Fruit fly (Drosophila melanogaster): ENCODE measurements around the gene Afti.

Afti gene

DNA sequence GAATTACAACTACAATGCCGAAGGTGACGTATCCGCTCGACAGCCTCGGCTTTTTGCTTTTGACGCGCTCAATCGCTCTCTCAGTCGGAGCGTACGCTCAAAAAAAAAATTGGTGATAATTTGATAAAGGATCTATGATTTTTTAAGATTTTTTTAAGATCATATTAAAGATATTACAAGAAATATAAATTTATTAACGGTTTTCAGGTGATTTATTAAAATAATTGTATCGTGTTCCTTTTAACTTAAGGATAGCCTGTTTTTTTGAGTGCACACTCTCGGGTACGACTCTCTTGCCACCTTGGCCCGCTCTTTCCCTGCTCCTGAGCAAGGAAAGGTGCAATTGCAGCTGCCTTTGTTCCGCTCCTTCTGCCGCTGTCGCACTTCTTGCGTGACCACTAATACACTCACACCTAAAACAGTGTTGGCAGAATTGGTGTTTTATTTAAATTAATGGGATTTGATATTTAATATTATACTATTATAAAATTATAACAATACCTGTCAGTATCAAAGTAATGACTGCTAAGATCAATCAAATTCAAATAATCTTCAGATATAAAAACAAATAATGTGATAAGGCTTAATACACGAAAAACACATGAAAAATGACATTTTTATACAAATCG lies 48.5 kb downstream of the Afti start (continued):
- peak; percentile 20 for TF ChIP-seq Bdp1 (GFP tag; optimal IDR thresholded peaks at IDR 0.05)
- peak; percentile 91 for TF ChIP-seq CG7556 (GFP tag; optimal IDR thresholded peaks at IDR 0.05)
- no peak; the same call in 1 of the 2 replicates for TF ChIP-seq GATAe (GFP tag; conservative IDR thresholded peaks at IDR 0.05)
- TF ChIP-seq CG6854 (GFP tag; optimal IDR thresholded peaks at IDR 0.05) = peak; percentile 65
- no peak for TF ChIP-seq p53 (GFP tag; optimal IDR thresholded peaks at IDR 0.05)
- no peak for TF ChIP-seq inv (GFP tag; IDR thresholded peaks at IDR 0.05; ENCODE audit: partially characterized antibody)
- peak; percentile 82 for TF ChIP-seq D19A (tag; optimal IDR thresholded peaks at IDR 0.05)
- TF ChIP-seq zfh1 (GFP tag; IDR thresholded peaks at IDR 0.05) = peak; percentile 90
- TF ChIP-seq CG14860 (GFP tag; IDR thresholded peaks at IDR 0.05; ENCODE audit: partially characterized antibody) = no peak
- TF ChIP-seq CG8281 (tag; optimal IDR thresholded peaks at IDR 0.05) = peak; percentile 39
- TF ChIP-seq esg (GFP tag; conservative IDR thresholded peaks at IDR 0.05) = peak; percentile 69
- peak; percentile 64 for TF ChIP-seq danr (GFP tag; IDR thresholded peaks at IDR 0.05)
- TF ChIP-seq CG4707 (GFP tag; optimal IDR thresholded peaks at IDR 0.05) = peak; percentile 49
- TF ChIP-seq Drgx (GFP tag; IDR thresholded peaks at IDR 0.05) = peak; percentile 97
- peak; percentile 75 for TF ChIP-seq caup (GFP tag; optimal IDR thresholded peaks at IDR 0.05; ENCODE audit: severe bottlenecking)
- TF ChIP-seq Lhr (GFP tag; optimal IDR thresholded peaks at IDR 0.05) = peak; percentile 43
- no peak for TF ChIP-seq CG15269 (tag; optimal IDR thresholded peaks at IDR 0.05)
- TF ChIP-seq repo (GFP tag; optimal IDR thresholded peaks at IDR 0.05) = no peak
- TF ChIP-seq row (GFP tag; IDR thresholded peaks at IDR 0.05) = peak; percentile 90
- TF ChIP-seq HmgD (GFP tag; optimal IDR thresholded peaks at IDR 0.05) = no peak
- TF ChIP-seq CG18619 (GFP tag; optimal IDR thresholded peaks at IDR 0.05) = peak; percentile 73
- TF ChIP-seq pita (GFP tag; optimal IDR thresholded peaks at IDR 0.05) = no peak
- peak; percentile 61; the same call in 1 of the 2 replicates for TF ChIP-seq Adf1 (GFP tag; IDR thresholded peaks at IDR 0.05)
- TF ChIP-seq CHES-1-like (GFP tag; optimal IDR thresholded peaks at IDR 0.05) = no peak
- TF ChIP-seq ham (GFP tag; IDR thresholded peaks at IDR 0.05) = no peak

- TF ChIP-seq nom (GFP tag; optimal IDR thresholded peaks at IDR 0.05) (peak; percentile 43), nau (GFP tag; optimal IDR thresholded peaks at IDR 0.05) (no peak)
Observed at dm6 chr3R:14275519-14276172, 50.8 kb downstream of the Afti start.

All from whole organism, embryonic.